Fruit fly (Drosophila melanogaster): ENCODE results near the gene MTA1-like.

MTA1-like gene

DNA sequence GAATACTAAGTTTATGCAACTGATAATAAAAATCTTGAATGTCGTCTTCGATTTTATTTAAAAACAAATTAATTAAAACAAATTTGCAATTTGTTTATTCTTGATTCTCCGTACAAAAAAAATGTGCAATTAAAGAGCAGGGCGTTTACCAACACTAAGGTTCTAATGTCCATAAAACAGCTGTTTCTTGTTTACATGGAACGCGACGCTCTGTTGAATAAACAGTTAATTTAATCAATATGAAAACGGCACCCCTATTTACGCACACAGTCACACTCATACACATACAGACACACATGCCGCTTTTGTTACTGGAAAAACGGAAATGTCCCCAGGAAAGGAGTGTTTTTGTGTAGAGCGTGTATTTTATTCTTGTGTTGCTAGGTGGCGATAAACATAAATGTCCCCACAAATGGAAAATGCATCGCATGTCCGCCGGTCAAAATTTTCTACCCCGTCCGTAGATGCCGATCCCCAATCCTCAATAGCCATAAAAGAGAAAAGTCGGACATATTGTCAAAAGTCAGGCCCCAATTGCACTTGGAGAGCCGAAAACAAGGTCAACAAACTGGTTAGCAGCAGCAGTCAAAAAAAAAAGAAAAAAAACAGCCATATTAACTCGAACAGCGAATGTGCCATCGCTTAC lies 25.4 kb downstream of the MTA1-like start (continued):
- TF ChIP-seq CG14860 (GFP tag; IDR thresholded peaks at IDR 0.05; ENCODE audit: partially characterized antibody) (no peak), wor (GFP tag; IDR thresholded peaks at IDR 0.05) (no peak), CG2116 (GFP tag; optimal IDR thresholded peaks at IDR 0.05) (peak; percentile 40), CG13296 (GFP tag; optimal IDR thresholded peaks at IDR 0.05) (peak; percentile 84), ken (GFP tag; IDR thresholded peaks at IDR 0.05) (no peak), Poxn (GFP tag; IDR thresholded peaks at IDR 0.05) (no peak), gsb-n (tag; optimal IDR thresholded peaks at IDR 0.05) (peak; percentile 83), CG16779 (GFP tag; IDR thresholded peaks at IDR 0.05) (no peak), H15 (GFP tag; IDR thresholded peaks at IDR 0.05) (no peak), knrl (GFP tag; IDR thresholded peaks at IDR 0.05; ENCODE audit: partially characterized antibody) (no peak), sc (optimal IDR thresholded peaks at IDR 0.05) (no peak), sc (GFP tag; optimal IDR thresholded peaks at IDR 0.05) (peak; percentile 76), grn (GFP tag; optimal IDR thresholded peaks at IDR 0.05) (peak; percentile 70), nom (GFP tag; optimal IDR thresholded peaks at IDR 0.05) (peak; percentile 68), row (GFP tag; IDR thresholded peaks at IDR 0.05) (no peak), phol (tag; optimal IDR thresholded peaks at IDR 0.05) (peak; percentile 57), klu (GFP tag; IDR thresholded peaks at IDR 0.05) (no peak), Spps (tag; optimal IDR thresholded peaks at IDR 0.05) (peak; percentile 72), twi (tag; optimal IDR thresholded peaks at IDR 0.05) (peak; percentile 72), nmo (GFP tag; optimal IDR thresholded peaks at IDR 0.05) (peak; percentile 41), sim (GFP tag; IDR thresholded peaks at IDR 0.05) (no peak), al (GFP tag; IDR thresholded peaks at IDR 0.05) (no peak), CG2875 (GFP tag; optimal IDR thresholded peaks at IDR 0.05) (peak; percentile 91), CG7372 (GFP tag; IDR thresholded peaks at IDR 0.05) (no peak), slp2 (GFP tag; optimal IDR thresholded peaks at IDR 0.05) (peak; percentile 58), sens (GFP tag) (peak; percentile 97), Max (GFP tag; optimal IDR thresholded peaks at IDR 0.05) (peak; percentile 70), YL-1 (GFP tag; optimal IDR thresholded peaks at IDR 0.05) (peak; percentile 77), CG6813 (GFP tag; optimal IDR thresholded peaks at IDR 0.05) (peak; percentile 91), Dref (GFP tag; IDR thresholded peaks at IDR 0.05) (no peak), chn (GFP tag; optimal IDR thresholded peaks at IDR 0.05) (peak; percentile 52), gem (tag; optimal IDR thresholded peaks at IDR 0.05) (peak; percentile 78), wek (GFP tag; optimal IDR thresholded peaks at IDR 0.05) (peak; percentile 89), br (optimal IDR thresholded peaks at IDR 0.05) (no peak), trem (tag; optimal IDR thresholded peaks at IDR 0.05) (peak; percentile 71), Rx (GFP tag; IDR thresholded peaks at IDR 0.05) (no peak), Sox102F (GFP tag; optimal IDR thresholded peaks at IDR 0.05) (peak; percentile 61), ci (GFP tag; IDR thresholded peaks at IDR 0.05) (no peak), maf-S (GFP tag; optimal IDR thresholded peaks at IDR 0.05) (peak; percentile 34), CHES-1-like (GFP tag; optimal IDR thresholded peaks at IDR 0.05) (peak; percentile 74), CG11093 (GFP tag; IDR thresholded peaks at IDR 0.05) (peak; percentile 56; the same call in 1 of the 3 replicates), CG10959 (GFP tag; IDR thresholded peaks at IDR 0.05) (no peak), CkIIα-i1 (GFP tag; IDR thresholded peaks at IDR 0.05) (no peak), seq (GFP tag; IDR thresholded peaks at IDR 0.05) (no peak), Atf-2 (GFP tag; optimal IDR thresholded peaks at IDR 0.05) (peak; percentile 46), CG4328 (GFP tag; optimal IDR thresholded peaks at IDR 0.05) (peak; percentile 89), CG5180 (GFP tag; optimal IDR thresholded peaks at IDR 0.05) (peak; percentile 60), Six4 (GFP tag; optimal IDR thresholded peaks at IDR 0.05) (peak; percentile 67), CG2202 (tag; optimal IDR thresholded peaks at IDR 0.05) (peak; percentile 85), CG1832 (GFP tag; optimal IDR thresholded peaks at IDR 0.05) (no peak), Chrac-16 (GFP tag; optimal IDR thresholded peaks at IDR 0.05) (peak; percentile 38), tgo (GFP tag; IDR thresholded peaks at IDR 0.05) (no peak)
